Worm (Caenorhabditis elegans) whole organism, late embryonic: ENCODE data around the gene dyf-11.

ENCODE experiments used
- K09A11.1 ChIP-seq: sonication (generic microtip); optimal IDR thresholded peaks from 2 replicates; lab custom pipeline; 2017; ENCODE audit warnings: antibody characterized with exemption, mild to moderate bottlenecking, missing genetic modification characterization, missing compliant biosample characterization; ENCODE audit not compliant: insufficient read depth
- Y22D7AL.16 ChIP-seq: sonication (generic microtip); optimal IDR thresholded peaks from 2 replicates; lab custom pipeline; 2016; ENCODE audit warnings: missing genetic modification characterization, missing compliant biosample characterization
- ama-1 ChIP-seq: fragments of 150-350 bp; optimal IDR thresholded peaks from 2 replicates; lab custom pipeline; 2014
- dve-1 ChIP-seq: sonication (generic microtip); optimal IDR thresholded peaks from 2 replicates; lab custom pipeline; 2017; ENCODE audit warnings: antibody characterized with exemption, mild to moderate bottlenecking, missing genetic modification characterization, missing compliant biosample characterization
- ref-2 ChIP-seq: sonication (generic microtip); optimal IDR thresholded peaks from 2 replicates; lab custom pipeline; 2016; ENCODE audit warnings: missing genetic modification characterization, missing compliant biosample characterization
- syd-9 ChIP-seq: sonication (generic microtip); optimal IDR thresholded peaks from 2 replicates; lab custom pipeline; 2016; ENCODE audit warnings: mild to moderate bottlenecking, missing genetic modification characterization, moderate library complexity, missing compliant biosample characterization
- zip-5 ChIP-seq: sonication (generic microtip); optimal IDR thresholded peaks from 2 replicates; lab custom pipeline; 2016; ENCODE audit warnings: missing genetic modification characterization, missing compliant biosample characterization

DNA sequence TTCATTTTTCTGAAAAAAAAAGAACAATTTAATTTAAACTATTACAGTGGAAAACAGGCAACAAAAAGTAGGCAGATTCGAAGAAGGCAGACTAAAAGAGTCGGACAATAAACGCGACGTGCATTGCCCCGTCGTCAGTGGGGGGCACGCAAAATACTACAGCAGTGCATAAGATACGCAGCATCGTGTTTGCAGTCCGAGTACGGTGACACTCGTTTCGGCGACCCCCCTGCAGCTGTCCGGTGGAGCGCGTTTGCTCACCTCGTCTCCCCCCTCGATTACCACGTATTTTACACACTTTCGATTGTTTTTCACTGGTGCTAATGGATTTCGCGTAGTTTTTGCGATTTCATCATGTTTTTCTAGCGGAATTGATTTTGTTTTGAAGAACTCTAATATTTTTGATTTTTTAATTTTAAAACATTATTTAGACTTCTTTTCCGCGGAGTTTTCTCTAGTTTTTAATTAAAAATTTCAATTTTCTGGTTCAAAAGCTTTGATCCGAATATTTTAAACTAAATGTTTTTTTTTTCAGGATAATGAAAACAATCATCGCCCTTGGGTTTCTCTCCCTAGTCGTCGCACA, 4.6 kb downstream of the dyf-11 start, which contains the start of the genes trap-2 and ile-2:
- TF ChIP-seq syd-9 (tag; lab: Kevin White, UChicago) (peak; percentile 53), ref-2 (tag; lab: Kevin White, UChicago) (peak; percentile 90), ama-1 (no peak), zip-5 (tag; lab: Kevin White, UChicago) (no peak), K09A11.1 (tag; lab: Kevin White, UChicago) (no peak), dve-1 (peak; percentile 64), Y22D7AL.16 (tag; lab: Kevin White, UChicago) (no peak)
